Fruit fly (Drosophila melanogaster) whole organism, pupa: ENCODE data around the gene mag.

Experiments
- CG12605 ChIP-seq: fragments of 200-800 bp; sonication (Bioruptor generic); IDR thresholded peaks from 2 replicates; pipeline ENCODE4 v1.3.6; 2022; ENCODE audit warnings: missing biosample characterization, missing genetic modification characterization
- CG14655 ChIP-seq: fragments of 200-800 bp; sonication (Bioruptor generic); optimal IDR thresholded peaks from 3 replicates; lab custom pipeline; 2017; ENCODE audit warnings: mild to moderate bottlenecking, missing biosample characterization, missing genetic modification reagents, missing genetic modification characterization
- CG15710 ChIP-seq: fragments of 200-800 bp; sonication (Bioruptor generic); optimal IDR thresholded peaks from 2 replicates; lab custom pipeline; 2018; ENCODE audit warnings: missing biosample characterization, mild to moderate bottlenecking, missing genetic modification characterization, moderate library complexity
- CG17806 ChIP-seq: fragments of 200-800 bp; sonication (Bioruptor generic); optimal IDR thresholded peaks from 2 replicates; lab custom pipeline; 2018; ENCODE audit warnings: missing biosample characterization, mild to moderate bottlenecking, missing genetic modification characterization, moderate library complexity
- CG34367 ChIP-seq: fragments of 200-800 bp; sonication (Bioruptor generic); optimal IDR thresholded peaks from 2 replicates; lab custom pipeline; 2018; ENCODE audit warnings: missing biosample characterization, mild to moderate bottlenecking, missing genetic modification characterization
- CG8301 ChIP-seq: fragments of 200-800 bp; sonication (Bioruptor generic); optimal IDR thresholded peaks from 2 replicates; lab custom pipeline; 2018; ENCODE audit warnings: missing biosample characterization, mild to moderate bottlenecking, missing genetic modification characterization
- CG9948 ChIP-seq: fragments of 200-800 bp; sonication (Bioruptor generic); optimal IDR thresholded peaks from 2 replicates; lab custom pipeline; 2018; ENCODE audit warnings: missing biosample characterization, mild to moderate bottlenecking, missing genetic modification characterization, moderate library complexity
- D1 ChIP-seq: fragments of 200-800 bp; sonication (Bioruptor generic); optimal IDR thresholded peaks from 2 replicates; lab custom pipeline; 2018; ENCODE audit warnings: missing biosample characterization, mild to moderate bottlenecking, missing genetic modification characterization, moderate library complexity
- EcR ChIP-seq: fragments of 200-800 bp; sonication (Bioruptor generic); optimal IDR thresholded peaks from 3 replicates; lab custom pipeline; 2019; ENCODE audit warnings: missing biosample characterization, missing genetic modification characterization, mild to moderate bottlenecking, moderate library complexity, missing genetic modification reagents
- Ets98B ChIP-seq: fragments of 200-800 bp; sonication (Bioruptor generic); IDR thresholded peaks from 2 replicates; pipeline ENCODE4 v1.3.6; 2022; ENCODE audit warnings: missing biosample characterization, missing genetic modification characterization
- Pif1B ChIP-seq: fragments of 200-800 bp; sonication (Bioruptor generic); optimal IDR thresholded peaks from 3 replicates; lab custom pipeline; 2016; ENCODE audit warnings: missing biosample characterization, missing genetic modification characterization
- gl ChIP-seq: fragments of 200-800 bp; sonication (Bioruptor generic); optimal IDR thresholded peaks from 2 replicates; lab custom pipeline; 2018; ENCODE audit warnings: missing biosample characterization, mild to moderate bottlenecking, missing genetic modification characterization
- rn ChIP-seq: fragments of 200-800 bp; sonication (Bioruptor generic); IDR thresholded peaks from 2 replicates; pipeline ENCODE4 v1.3.6; 2022; ENCODE audit warnings: missing biosample characterization, missing genetic modification characterization

DNA sequence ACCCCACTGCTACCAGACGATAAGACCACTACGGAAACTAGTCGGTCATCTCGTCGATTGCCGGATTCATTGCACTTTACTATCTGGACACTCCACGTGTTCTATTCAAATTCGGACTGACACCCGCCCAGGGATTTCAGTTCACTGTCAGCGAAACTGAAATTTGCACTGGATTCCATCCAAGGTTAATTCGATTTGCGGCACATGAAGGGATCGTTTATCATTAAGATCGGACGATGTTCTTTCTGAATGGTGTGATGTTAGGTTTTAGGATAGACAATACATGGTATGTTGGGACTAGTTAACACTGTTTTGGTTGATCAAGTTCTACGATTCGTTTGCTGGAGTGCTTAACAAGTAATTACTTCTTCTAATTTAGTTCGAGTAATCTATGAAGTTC lies 5.5 kb downstream of the mag start, which contains the start of gene CG42764:
- TF ChIP-seq CG17806 (tag; lab: Kevin White, UChicago) (no peak), gl (no peak), D1 (tag; lab: Kevin White, UChicago) (no peak), EcR (GFP tag; lab: Kevin White, UChicago) (no peak), CG9948 (tag; lab: Kevin White, UChicago) (no peak), CG14655 (GFP tag; lab: Kevin White, UChicago) (no peak), CG12605 (no peak), CG34367 (no peak), CG8301 (no peak), CG15710 (no peak), Pif1B (GFP tag; lab: Kevin White, UChicago) (no peak), rn (no peak), Ets98B (GFP tag; lab: Robert Waterston, UW) (no peak)
